Worm (Caenorhabditis elegans) whole organism, young adult: Measurements from ENCODE around the gene dnj-5.

Source experiments
- B0019.2 ChIP-seq: fragments of 200-800 bp; sonication (Bioruptor generic); conservative IDR thresholded peaks from 2 replicates; pipeline ENCODE4 v1.3.6; 2022; ENCODE audit warnings: missing genetic modification reagents, missing genetic modification characterization, missing compliant biosample characterization
- athp-1 ChIP-seq: sonication (generic microtip); optimal IDR thresholded peaks from 2 replicates; lab custom pipeline; 2017; ENCODE audit warnings: mild to moderate bottlenecking, missing genetic modification characterization, missing compliant biosample characterization
- ccch-3 ChIP-seq: fragments of 200-800 bp; sonication (Bioruptor generic); optimal IDR thresholded peaks from 2 replicates; lab custom pipeline; 2018; ENCODE audit warnings: mild to moderate bottlenecking, missing genetic modification characterization, missing compliant biosample characterization
- cebp-2 ChIP-seq: fragments of 200-800 bp; sonication (Bioruptor generic); IDR thresholded peaks from 2 replicates; pipeline ENCODE4 v1.3.6; 2022; ENCODE audit warnings: missing genetic modification characterization, missing compliant biosample characterization
- ceh-91 ChIP-seq: fragments of 200-800 bp; sonication (Bioruptor generic); IDR thresholded peaks from 2 replicates; pipeline ENCODE4 v1.3.6; 2022; ENCODE audit warnings: missing genetic modification reagents, missing genetic modification characterization, missing compliant biosample characterization
- dpl-1 ChIP-seq: fragments of 150-350 bp; optimal IDR thresholded peaks from 2 replicates; lab custom pipeline; 2014; ENCODE audit warnings: missing biosample characterization, missing genetic modification reagents, missing genetic modification characterization
- hmg-1.2 ChIP-seq: fragments of 200-800 bp; sonication (Bioruptor generic); IDR thresholded peaks from 2 replicates; pipeline ENCODE4 v1.3.6; 2022; ENCODE audit warnings: missing genetic modification reagents, missing genetic modification characterization, missing compliant biosample characterization
- mes-4 ChIP-seq: sonication (generic microtip); optimal IDR thresholded peaks from 2 replicates; lab custom pipeline; 2016; ENCODE audit warnings: missing genotype, missing genetic modification characterization, missing compliant biosample characterization
- tbp1 ChIP-seq: fragments of 200-800 bp; sonication (Bioruptor generic); optimal IDR thresholded peaks from 2 replicates; lab custom pipeline; 2018; ENCODE audit warnings: mild to moderate bottlenecking, missing genetic modification characterization, missing compliant biosample characterization
- ztf-18 ChIP-seq: sonication (generic microtip); optimal IDR thresholded peaks from 2 replicates; lab custom pipeline; 2016; ENCODE audit warnings: missing genotype, mild to moderate bottlenecking, missing genetic modification characterization, missing compliant biosample characterization

DNA sequence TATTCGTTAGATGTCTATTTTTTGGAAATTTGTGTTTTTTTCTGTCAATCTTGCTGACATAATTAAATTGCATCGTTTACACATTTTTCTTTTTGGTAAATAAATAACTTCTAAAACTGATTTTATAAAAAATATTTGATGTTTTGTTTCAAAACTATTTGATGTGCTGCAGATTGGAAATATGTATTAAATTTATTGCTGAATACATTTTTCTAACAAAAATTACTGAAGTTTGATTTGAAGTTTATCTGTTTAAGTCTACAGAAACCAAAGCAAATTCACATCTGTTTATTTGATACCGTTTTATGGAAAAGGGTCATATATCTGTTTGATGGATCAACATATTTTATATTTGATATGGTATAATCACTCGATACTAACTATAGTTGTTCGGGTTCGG is 41.8 kb downstream of the dnj-5 start:
- no peak for TF ChIP-seq ceh-91
- TF ChIP-seq ccch-3 (GFP tag; lab: Kevin White, UChicago), result no peak
- no peak for TF ChIP-seq athp-1 (tag; lab: Kevin White, UChicago)
- no peak for TF ChIP-seq hmg-1.2 (GFP tag; lab: Robert Waterston, UW)
- TF ChIP-seq ztf-18 (tag; lab: Kevin White, UChicago), result no peak
- no peak for TF ChIP-seq mes-4 (tag; lab: Kevin White, UChicago)
- TF ChIP-seq B0019.2 (GFP tag; lab: Robert Waterston, UW), result no peak
- no peak for TF ChIP-seq cebp-2 (GFP tag; lab: Robert Waterston, UW)
- no peak for TF ChIP-seq dpl-1 (GFP tag; lab: Kevin White, UChicago)
- no peak for TF ChIP-seq tbp1
